Worm (Caenorhabditis elegans) whole organism, L1 larva: ENCODE measurements around the gene M176.5.
"Not testable (repeated sequence)": the region's sequence is repeated elsewhere in the genome, so short reads cannot be mapped to it uniquely, and the experiment has no call there.

Experiments
- C16A3.4 ChIP-seq: fragments of 150-350 bp; optimal IDR thresholded peaks from 2 replicates; lab custom pipeline; 2014; ENCODE audit warnings: missing biosample characterization, missing genetic modification characterization
- C34B4.2 ChIP-seq: sonication (generic microtip); optimal IDR thresholded peaks from 2 replicates; lab custom pipeline; 2017; ENCODE audit warnings: mild to moderate bottlenecking, missing genetic modification characterization, missing compliant biosample characterization
- F16B12.6 ChIP-seq: fragments of 150-350 bp; optimal IDR thresholded peaks from 2 replicates; lab custom pipeline; 2014; ENCODE audit warnings: missing biosample characterization, missing genetic modification characterization
- aha-1 ChIP-seq: fragments of 150-350 bp; optimal IDR thresholded peaks from 2 replicates; lab custom pipeline; 2014; ENCODE audit warnings: missing biosample characterization, missing genetic modification characterization
- aly-2 ChIP-seq: fragments of 150-350 bp; optimal IDR thresholded peaks from 2 replicates; lab custom pipeline; 2014; ENCODE audit warnings: missing biosample characterization, missing genetic modification characterization
- ama-1 ChIP-seq: fragments of 150-350 bp; optimal IDR thresholded peaks from 2 replicates; lab custom pipeline; 2014
- blmp-1 ChIP-seq: fragments of 150-350 bp; optimal IDR thresholded peaks from 2 replicates; lab custom pipeline; 2014; ENCODE audit warnings: missing biosample characterization, missing genetic modification characterization
- ceh-82 ChIP-seq, 3 experiments: fragments of 150-350 bp in 1 of 3; sonication (generic microtip) in 2 of 3; optimal IDR thresholded peaks; 2 replicates each; lab custom pipeline; 2014 to 2017; ENCODE audit warnings: missing biosample characterization in 3 of 3, missing genetic modification characterization in 3 of 3
- ceh-88 ChIP-seq: fragments of 200-800 bp; sonication (Bioruptor generic); IDR thresholded peaks from 2 replicates; pipeline ENCODE4 v1.3.6; 2022; ENCODE audit warnings: missing genetic modification characterization, missing compliant biosample characterization
- ceh-90 ChIP-seq: sonication (generic microtip); optimal IDR thresholded peaks from 2 replicates; lab custom pipeline; 2016; ENCODE audit warnings: missing genetic modification characterization, missing compliant biosample characterization
- efl-1 ChIP-seq, 4 experiments: fragments of 150-350 bp; optimal IDR thresholded peaks in 3 of 4; peaks in 1 of 4; 1 replicate in 1 of 4; 2 replicates in 3 of 4; lab custom pipeline; 2014; ENCODE audit warnings: missing biosample characterization in 2 of 4, missing genetic modification characterization in 2 of 4, missing genetic modification reagents in 2 of 4
- egl-27 ChIP-seq, 2 experiments: fragments of 150-350 bp in 1 of 2; sonication (generic microtip); optimal IDR thresholded peaks; 3 replicates each; lab custom pipeline; 2017 to 2018; ENCODE audit warnings: missing biosample characterization in 2 of 2, missing genetic modification characterization in 2 of 2, missing genetic modification reagents in 2 of 2
- elt-3 ChIP-seq, 6 experiments: fragments of 150-350 bp in 1 of 6; sonication (generic microtip); optimal IDR thresholded peaks; 2 replicates each; lab custom pipeline; 2017 to 2018; ENCODE audit warnings: missing biosample characterization in 6 of 6, missing genetic modification characterization in 6 of 6, inconsistent platforms in 1 of 6
- fkh-10 ChIP-seq: sonication (generic microtip); optimal IDR thresholded peaks from 2 replicates; lab custom pipeline; 2017; ENCODE audit warnings: missing biosample characterization, missing genetic modification reagents, missing genetic modification characterization
- fkh-8 ChIP-seq: sonication (generic microtip); optimal IDR thresholded peaks from 2 replicates; lab custom pipeline; 2016; ENCODE audit warnings: mild to moderate bottlenecking, missing genetic modification characterization, missing compliant biosample characterization
- grh-1 ChIP-seq: fragments of 200-800 bp; sonication (Bioruptor generic); IDR thresholded peaks from 2 replicates; pipeline ENCODE4 v1.3.6; 2022; ENCODE audit warnings: missing genetic modification reagents, missing genetic modification characterization, missing compliant biosample characterization
- hlh-17 ChIP-seq: fragments of 200-800 bp; sonication (Bioruptor generic); optimal IDR thresholded peaks from 2 replicates; lab custom pipeline; 2018; ENCODE audit warnings: missing genetic modification characterization, mild to moderate bottlenecking, missing compliant biosample characterization, moderate library complexity, borderline replicate concordance
- hlh-4 ChIP-seq: sonication (generic microtip); optimal IDR thresholded peaks from 2 replicates; lab custom pipeline; 2016; ENCODE audit warnings: mild to moderate bottlenecking, missing genetic modification characterization, missing compliant biosample characterization
- hpl-2 ChIP-seq: fragments of 150-350 bp; optimal IDR thresholded peaks from 2 replicates; lab custom pipeline; 2014; ENCODE audit warnings: missing biosample characterization, missing genetic modification reagents, missing genetic modification characterization
- lin-35 ChIP-seq, 2 experiments: fragments of 150-350 bp; optimal IDR thresholded peaks; 2 replicates each; lab custom pipeline; 2014; ENCODE audit warnings: missing biosample characterization in 2 of 2, missing genetic modification characterization in 2 of 2, missing genetic modification reagents in 2 of 2
- lin-39 ChIP-seq: fragments of 150-350 bp; optimal IDR thresholded peaks from 2 replicates; lab custom pipeline; 2014; ENCODE audit warnings: missing biosample characterization, missing genetic modification reagents, missing genetic modification characterization
- lir-3 ChIP-seq: sonication (generic microtip); optimal IDR thresholded peaks from 2 replicates; lab custom pipeline; 2016; ENCODE audit warnings: mild to moderate bottlenecking, missing genetic modification characterization, moderate library complexity, missing compliant biosample characterization; ENCODE audit not compliant: poor library complexity
- lsy-2 ChIP-seq, 2 experiments: fragments of 150-350 bp; optimal IDR thresholded peaks; 2 replicates each; lab custom pipeline; 2014; ENCODE audit warnings: missing biosample characterization in 2 of 2, missing genetic modification characterization in 2 of 2
- mef-2 ChIP-seq: fragments of 150-350 bp; optimal IDR thresholded peaks from 2 replicates; lab custom pipeline; 2014; ENCODE audit warnings: missing biosample characterization, missing genetic modification characterization
- nhr-20 ChIP-seq: sonication (generic microtip); optimal IDR thresholded peaks from 2 replicates; lab custom pipeline; 2016; ENCODE audit warnings: mild to moderate bottlenecking, missing genetic modification characterization, missing compliant biosample characterization
- nhr-71 ChIP-seq: sonication (generic microtip); optimal IDR thresholded peaks from 2 replicates; lab custom pipeline; 2016; ENCODE audit warnings: mild to moderate bottlenecking, missing genetic modification characterization, moderate library complexity, missing compliant biosample characterization
- nhr-76 ChIP-seq: sonication (generic microtip); optimal IDR thresholded peaks from 2 replicates; lab custom pipeline; 2017; ENCODE audit warnings: missing biosample characterization, missing genetic modification characterization
- nhr-84 ChIP-seq: sonication (generic microtip); optimal IDR thresholded peaks from 2 replicates; lab custom pipeline; 2017; ENCODE audit warnings: missing biosample characterization, missing genetic modification characterization
- pag-3 ChIP-seq: sonication (generic microtip); optimal IDR thresholded peaks from 2 replicates; lab custom pipeline; 2017; ENCODE audit warnings: missing genetic modification characterization, mild to moderate bottlenecking, missing compliant biosample characterization, antibody characterized with exemption, borderline replicate concordance; ENCODE audit not compliant: insufficient read depth
- pax-3 ChIP-seq: fragments of 200-800 bp; sonication (Bioruptor generic); optimal IDR thresholded peaks from 2 replicates; lab custom pipeline; 2018; ENCODE audit warnings: mild to moderate bottlenecking, missing genetic modification characterization, moderate library complexity, missing compliant biosample characterization
- pqm-1 ChIP-seq: sonication (generic microtip); optimal IDR thresholded peaks from 3 replicates; lab custom pipeline; 2017; ENCODE audit warnings: missing biosample characterization, missing genetic modification characterization
- skn-1 ChIP-seq: fragments of 150-350 bp; optimal IDR thresholded peaks from 2 replicates; lab custom pipeline; 2014; ENCODE audit warnings: missing biosample characterization, missing genetic modification characterization
- snu-23 ChIP-seq: sonication (generic microtip); optimal IDR thresholded peaks from 2 replicates; lab custom pipeline; 2016; ENCODE audit warnings: missing genetic modification characterization, missing compliant biosample characterization
- sox-4 ChIP-seq: sonication (generic microtip); optimal IDR thresholded peaks from 2 replicates; lab custom pipeline; 2016; ENCODE audit warnings: missing genetic modification characterization, missing compliant biosample characterization
- tlp-1 ChIP-seq: fragments of 150-350 bp; optimal IDR thresholded peaks from 2 replicates; lab custom pipeline; 2014; ENCODE audit warnings: missing biosample characterization, missing genetic modification characterization
- unc-130 ChIP-seq: fragments of 150-350 bp; optimal IDR thresholded peaks from 2 replicates; lab custom pipeline; 2017; ENCODE audit warnings: missing biosample characterization, missing genetic modification characterization, inconsistent platforms
- vab-15 ChIP-seq: sonication (generic microtip); optimal IDR thresholded peaks from 2 replicates; lab custom pipeline; 2017; ENCODE audit warnings: missing genotype, mild to moderate bottlenecking, missing genetic modification characterization, missing compliant biosample characterization
- zag-1 ChIP-seq: fragments of 150-350 bp; optimal IDR thresholded peaks from 2 replicates; lab custom pipeline; 2014; ENCODE audit warnings: missing biosample characterization, missing genetic modification characterization
- ztf-11 ChIP-seq, 2 experiments: sonication (generic microtip); optimal IDR thresholded peaks; 2 replicates each; lab custom pipeline; 2016 to 2017; ENCODE audit warnings: missing genetic modification characterization in 2 of 2, missing biosample characterization in 1 of 2, missing compliant biosample characterization in 1 of 2

The M176.5 gene

DNA sequence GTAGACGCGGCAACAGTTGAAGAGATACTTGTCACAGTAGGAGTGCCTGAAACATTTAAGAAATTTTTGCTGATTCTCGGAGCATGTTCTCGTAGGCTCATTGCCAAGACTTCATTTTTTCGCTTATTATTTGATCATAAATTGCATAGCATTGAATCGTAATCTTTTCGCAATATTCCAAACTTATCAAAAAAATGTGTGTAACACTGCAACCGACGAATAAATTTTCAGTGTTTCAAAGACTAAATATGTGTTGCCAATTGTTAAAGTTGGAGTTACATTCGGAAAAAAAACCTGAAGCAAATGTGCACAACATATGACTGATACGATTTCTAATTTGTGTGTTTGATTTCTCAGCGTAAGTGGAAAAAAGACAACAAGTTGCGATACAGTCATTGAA is 31.9 kb upstream of the M176.5 start, which contains the start of gene R09D1.14:
R09D1.14 (minus strand) TSS at position 101 of the 400 bp plus-strand sequence.
- TF ChIP-seq blmp-1 (tag; lab: Kevin White, UChicago); ztf-11 (tag; optimal IDR thresholded peaks at IDR 0.05; lab: Kevin White, UChicago); egl-27 (tag; optimal IDR thresholded peaks at IDR 0.05; lab: Kevin White, UChicago): not testable (repeated sequence)

ce11 chrII:9454304-9454703 is 26.8 kb upstream of the M176.5 start, which contains the start of gene chil-19:
Gene chil-19 (minus strand): TSS chrII:9454404.
- TF ChIP-seq grh-1 (GFP tag; lab: Robert Waterston, UW): no peak
- TF ChIP-seq lsy-2 (tag; optimal IDR thresholded peaks at IDR 0.05; lab: Kevin White, UChicago): no peak
- TF ChIP-seq snu-23 (GFP tag; lab: Kevin White, UChicago): no peak
- TF ChIP-seq efl-1 (optimal IDR thresholded peaks at IDR 0.05; lab: Kevin White, UChicago): no peak
- peak in 1 of 2 experiments; percentile 5 for TF ChIP-seq efl-1 (GFP tag; optimal IDR thresholded peaks at IDR 0.05 in 1 of 2; lab: Kevin White, UChicago)

DNA sequence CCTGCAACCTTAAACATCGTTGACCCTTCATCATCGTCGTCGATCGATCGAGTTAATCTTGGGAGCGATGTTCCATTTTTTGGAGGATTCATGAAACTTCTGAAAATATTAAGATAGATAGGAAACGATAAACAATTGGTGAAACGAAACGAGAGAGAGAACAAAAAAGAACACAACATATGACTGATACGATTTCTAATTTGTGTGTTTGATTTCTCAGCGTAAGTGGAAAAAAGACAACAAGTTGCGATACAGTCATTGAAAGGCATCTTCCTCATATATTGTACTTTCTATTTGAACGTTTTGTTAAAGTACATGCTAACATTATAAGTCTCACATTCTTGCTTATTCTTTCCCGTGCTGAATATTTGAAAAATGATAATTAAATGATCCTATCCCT is 24.6 kb upstream of the M176.5 start, which contains the start of gene R09D1.12:
R09D1.12 (minus strand) TSS at position 101 of the 400 bp plus-strand sequence.
- TF ChIP-seq pqm-1, lin-39, ceh-90 (tag; lab: Kevin White, UChicago): not testable (repeated sequence)
- TF ChIP-seq, all 84 proteins: peak for 0; not testable (repeated sequence) for 84

DNA sequence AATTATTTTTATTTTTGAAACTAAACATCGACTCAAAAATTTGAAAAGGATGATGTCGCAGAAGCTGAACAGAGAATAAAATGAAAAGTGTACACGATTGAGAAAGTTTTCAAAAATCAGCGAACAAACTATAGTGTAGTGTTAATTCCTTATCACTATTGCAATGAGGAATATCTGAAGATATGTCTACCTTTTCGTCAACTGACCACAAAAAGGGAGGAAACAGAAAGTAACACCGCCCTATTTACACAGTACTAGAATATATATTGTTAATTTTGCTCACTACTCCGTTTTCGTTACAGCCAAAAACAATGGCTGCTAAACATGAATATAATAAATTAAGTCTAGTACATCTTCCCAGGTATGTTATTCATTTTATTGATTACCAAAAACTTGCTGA is 20.4 kb upstream of the M176.5 start, which contains the start of gene chil-18:
chil-18 (plus strand) TSS at position 301 of the 400 bp plus-strand sequence.
- TF ChIP-seq ceh-82 (tag; optimal IDR thresholded peaks at IDR 0.05; lab: Kevin White, UChicago) (no peak), nhr-20 (tag; lab: Kevin White, UChicago) (peak; percentile 12)

DNA sequence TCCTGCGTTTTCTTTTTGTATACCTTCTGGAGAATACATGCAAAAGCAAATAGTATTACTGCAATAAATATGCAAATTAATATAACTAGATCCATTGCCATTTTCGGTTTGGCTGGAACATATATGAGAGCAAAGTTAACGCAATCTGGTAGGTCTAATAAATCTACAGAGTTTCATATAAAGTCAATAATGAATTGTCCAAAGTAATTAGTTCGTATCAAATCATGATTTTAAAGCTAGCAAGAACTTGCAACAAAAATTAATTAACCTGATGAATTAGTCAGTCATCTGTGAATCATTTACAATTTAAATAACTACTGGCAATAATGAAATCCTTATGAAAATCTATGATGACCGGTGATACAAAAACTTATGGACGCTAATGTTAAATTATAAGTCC is 17.8 kb upstream of the M176.5 start, which contains the start of gene R09D1.13:
R09D1.13 (minus strand) TSS at position 101 of the 400 bp plus-strand sequence.
- TF ChIP-seq skn-1: no peak
- no peak for TF ChIP-seq ceh-88 (GFP tag; lab: Robert Waterston, UW)
- TF ChIP-seq hlh-17 (GFP tag; lab: Kevin White, UChicago): no peak
- TF ChIP-seq F16B12.6: no peak
- TF ChIP-seq nhr-76 (tag; lab: Kevin White, UChicago): no peak
- no peak for TF ChIP-seq C34B4.2
- TF ChIP-seq mef-2 (tag; lab: Kevin White, UChicago): no peak
- no peak for TF ChIP-seq vab-15
- TF ChIP-seq ama-1 (lab: Kevin White, UChicago): no peak
- no peak for TF ChIP-seq pax-3 (tag; lab: Kevin White, UChicago)
- TF ChIP-seq tlp-1 (tag; lab: Kevin White, UChicago): no peak
- no peak for TF ChIP-seq egl-27 (tag; optimal IDR thresholded peaks at IDR 0.05; lab: Kevin White, UChicago)
- no peak for TF ChIP-seq lin-35 (GFP tag; optimal IDR thresholded peaks at IDR 0.05; lab: Kevin White, UChicago)
- no peak for TF ChIP-seq hpl-2 (GFP tag; lab: Kevin White, UChicago)
- no peak for TF ChIP-seq sox-4 (tag; lab: Kevin White, UChicago)
- no peak for TF ChIP-seq ztf-11 (tag; optimal IDR thresholded peaks at IDR 0.05; lab: Kevin White, UChicago)
- TF ChIP-seq, all 84 proteins: peak for 0

ce11 chrII:9443522-9443921 is 16.0 kb upstream of the M176.5 start, which contains the start of gene chil-15:
Gene chil-15 (minus strand): TSS chrII:9443622.
- no peak for TF ChIP-seq aha-1 (tag; lab: Kevin White, UChicago)
- no peak for TF ChIP-seq fkh-10
- no peak for TF ChIP-seq skn-1
- TF ChIP-seq ztf-11 (tag; optimal IDR thresholded peaks at IDR 0.05; lab: Kevin White, UChicago): no peak
- no peak for TF ChIP-seq blmp-1 (tag; lab: Kevin White, UChicago)
- no peak for TF ChIP-seq unc-130 (tag; lab: Kevin White, UChicago)
- TF ChIP-seq elt-3 (tag; optimal IDR thresholded peaks at IDR 0.05; lab: Kevin White, UChicago): no peak
- no peak for TF ChIP-seq pag-3 (tag; lab: Kevin White, UChicago)
- TF ChIP-seq hlh-4 (tag; lab: Kevin White, UChicago): no peak
- TF ChIP-seq nhr-71 (tag; lab: Kevin White, UChicago): no peak
- no peak for TF ChIP-seq lir-3 (tag; lab: Kevin White, UChicago)
- no peak for TF ChIP-seq zag-1 (tag; lab: Kevin White, UChicago)
- no peak for TF ChIP-seq grh-1 (GFP tag; lab: Robert Waterston, UW)
- TF ChIP-seq aly-2 (tag; lab: Kevin White, UChicago): no peak
- TF ChIP-seq lin-35 (GFP tag; optimal IDR thresholded peaks at IDR 0.05; lab: Kevin White, UChicago): no peak
- no peak for TF ChIP-seq fkh-8 (tag; lab: Kevin White, UChicago)
- TF ChIP-seq nhr-84 (tag; lab: Kevin White, UChicago): no peak
- TF ChIP-seq C16A3.4 (tag; lab: Kevin White, UChicago): no peak
